Comparison of ENCODE assay signal across 2 fruit fly cellular contexts in genomic region chrX:16902435-16902834, dm6.
TF ChIP-seq lines count a peak whose summit lies in the region.

No protein-coding gene starts in this region.

- no peak for TF ChIP-seq CTCF in whole organism, embryonic (GFP tag; optimal IDR thresholded peaks at IDR 0.05; lab: Kevin White, UChicago)

TF ChIP-seq in whole organism, embryonic, 481 proteins besides CTCF, POLR2A, EP300 and RAD21:
- TF ChIP-seq Elba2 (GFP tag; optimal IDR thresholded peaks at IDR 0.05; lab: Kevin White, UChicago) (no peak), Ets65A (GFP tag; lab: Kevin White, UChicago) (peak; percentile 65), ssp (GFP tag; IDR thresholded peaks at IDR 0.05; lab: Robert Waterston, UW) (no peak)

TF ChIP-seq in whole organism, prepupa, 60 proteins besides CTCF, POLR2A, EP300 and RAD21:
- TF ChIP-seq Hr39 (GFP tag; optimal IDR thresholded peaks at IDR 0.05; lab: Kevin White, UChicago) (no peak), svp (GFP tag; lab: Kevin White, UChicago) (peak; percentile 59)
